Fruit fly (Drosophila melanogaster) whole organism, adult: ENCODE measurements around the gene CG32391.

ENCODE experiments used
- CG11617 ChIP-seq: fragments of 200-800 bp; sonication (Bioruptor generic); optimal IDR thresholded peaks from 2 replicates; lab custom pipeline; 2017; ENCODE audit warnings: mild to moderate bottlenecking, missing biosample characterization, missing genetic modification reagents, missing genetic modification characterization
- CG12768 ChIP-seq: fragments of 200-800 bp; sonication (Bioruptor generic); optimal IDR thresholded peaks from 2 replicates; lab custom pipeline; 2017; ENCODE audit warnings: missing biosample characterization, missing genetic modification characterization, mild to moderate bottlenecking, moderate library complexity, missing genetic modification reagents
- CG14711 ChIP-seq: fragments of 200-800 bp; sonication (Bioruptor generic); optimal IDR thresholded peaks from 2 replicates; lab custom pipeline; 2018; ENCODE audit warnings: missing biosample characterization, mild to moderate bottlenecking, missing genetic modification characterization, moderate library complexity
- CG1620 ChIP-seq: fragments of 200-800 bp; sonication (Bioruptor generic); optimal IDR thresholded peaks from 2 replicates; lab custom pipeline; 2016; ENCODE audit warnings: missing biosample characterization, missing genetic modification characterization
- CG33017 ChIP-seq: fragments of 200-800 bp; sonication (Bioruptor generic); optimal IDR thresholded peaks from 2 replicates; lab custom pipeline; 2018; ENCODE audit warnings: missing biosample characterization, mild to moderate bottlenecking, missing genetic modification characterization, moderate library complexity
- CG5204 ChIP-seq: fragments of 200-800 bp; sonication (Bioruptor generic); optimal IDR thresholded peaks from 2 replicates; lab custom pipeline; 2016; ENCODE audit warnings: missing biosample characterization, missing genetic modification characterization
- CG7045 ChIP-seq: fragments of 200-800 bp; sonication (Bioruptor generic); optimal IDR thresholded peaks from 2 replicates; lab custom pipeline; 2017; ENCODE audit warnings: missing biosample characterization, mild to moderate bottlenecking, missing genetic modification characterization
- CG7101 ChIP-seq: fragments of 200-800 bp; sonication (Bioruptor generic); optimal IDR thresholded peaks from 2 replicates; lab custom pipeline; 2018; ENCODE audit warnings: missing biosample characterization, mild to moderate bottlenecking, missing genetic modification characterization, moderate library complexity
- Clk ChIP-seq: fragments of 200-800 bp; sonication (Bioruptor generic); optimal IDR thresholded peaks from 2 replicates; lab custom pipeline; 2017; ENCODE audit warnings: missing biosample characterization, missing genetic modification characterization
- Crg-1 ChIP-seq: fragments of 200-800 bp; sonication (Bioruptor generic); optimal IDR thresholded peaks from 2 replicates; lab custom pipeline; 2016; ENCODE audit warnings: missing biosample characterization, missing genetic modification characterization
- Hr96 ChIP-seq: fragments of 200-800 bp; sonication (Bioruptor generic); optimal IDR thresholded peaks from 2 replicates; lab custom pipeline; 2016; ENCODE audit warnings: missing biosample characterization, missing genetic modification characterization
- Mnt ChIP-seq: fragments of 200-800 bp; sonication (Bioruptor generic); optimal IDR thresholded peaks from 2 replicates; lab custom pipeline; 2016; ENCODE audit warnings: missing biosample characterization, mild to moderate bottlenecking, missing genetic modification characterization
- bab1 ChIP-seq: fragments of 200-800 bp; sonication (Bioruptor generic); optimal IDR thresholded peaks from 3 replicates; lab custom pipeline; 2019; ENCODE audit warnings: missing biosample characterization, mild to moderate bottlenecking, missing genetic modification characterization, moderate library complexity
- cic ChIP-seq: fragments of 200-800 bp; sonication (Bioruptor generic); optimal IDR thresholded peaks from 2 replicates; lab custom pipeline; 2017; ENCODE audit warnings: missing biosample characterization, mild to moderate bottlenecking, missing genetic modification characterization, moderate library complexity
- cnc ChIP-seq, 2 experiments: fragments of >200 bp; optimal IDR thresholded peaks; 2 replicates each; lab custom pipeline; 2017
- kay ChIP-seq: fragments of 200-800 bp; sonication (Bioruptor generic); peaks from one replicate; lab custom pipeline; 2016; ENCODE audit warnings: missing biosample characterization, missing genetic modification characterization, borderline replicate concordance
- ovo ChIP-seq: fragments of 200-800 bp; sonication (Bioruptor generic); optimal IDR thresholded peaks from 2 replicates; lab custom pipeline; 2016; ENCODE audit warnings: missing biosample characterization, missing genetic modification characterization
- pad ChIP-seq: fragments of 200-800 bp; sonication (Bioruptor generic); optimal IDR thresholded peaks from 3 replicates; lab custom pipeline; 2017; ENCODE audit warnings: missing biosample characterization, missing genetic modification characterization, mild to moderate bottlenecking, moderate library complexity, missing genetic modification reagents
- tj ChIP-seq: fragments of 200-800 bp; sonication (Bioruptor generic); optimal IDR thresholded peaks from 3 replicates; lab custom pipeline; 2017; ENCODE audit warnings: missing biosample characterization, mild to moderate bottlenecking, missing genetic modification characterization, moderate library complexity
- toe ChIP-seq: fragments of 200-800 bp; sonication (Bioruptor generic); optimal IDR thresholded peaks from 2 replicates; lab custom pipeline; 2016; ENCODE audit warnings: missing biosample characterization, missing genetic modification characterization

Gene CG32391

dm6 chr3L:7086558-7087059, 17.6 kb upstream of the CG32391 start, which contains the start of gene Cpr65Ea:
Cpr65Ea (minus strand) TSS chr3L:7086608.
- no peak for TF ChIP-seq Mnt (GFP tag; lab: Kevin White, UChicago)
- TF ChIP-seq CG33017 (tag; lab: Kevin White, UChicago), result no peak
- TF ChIP-seq cnc (optimal IDR thresholded peaks at IDR 0.05; lab: Kevin White, UChicago), result no peak
- TF ChIP-seq ovo, result no peak
- TF ChIP-seq kay, result no peak
- TF ChIP-seq CG14711 (tag; lab: Kevin White, UChicago), result no peak
- TF ChIP-seq toe (GFP tag; lab: Kevin White, UChicago), result no peak
- no peak for TF ChIP-seq CG5204
- no peak for TF ChIP-seq CG1620 (GFP tag; lab: Kevin White, UChicago)
- TF ChIP-seq CG11617 (GFP tag; lab: Kevin White, UChicago), result no peak
- no peak for TF ChIP-seq CG12768 (GFP tag; lab: Kevin White, UChicago)
- no peak for TF ChIP-seq CG7101 (tag; lab: Kevin White, UChicago)
- TF ChIP-seq Crg-1 (GFP tag; lab: Kevin White, UChicago), result no peak
- no peak for TF ChIP-seq CG7045
- TF ChIP-seq cic (GFP tag; lab: Kevin White, UChicago), result no peak

DNA sequence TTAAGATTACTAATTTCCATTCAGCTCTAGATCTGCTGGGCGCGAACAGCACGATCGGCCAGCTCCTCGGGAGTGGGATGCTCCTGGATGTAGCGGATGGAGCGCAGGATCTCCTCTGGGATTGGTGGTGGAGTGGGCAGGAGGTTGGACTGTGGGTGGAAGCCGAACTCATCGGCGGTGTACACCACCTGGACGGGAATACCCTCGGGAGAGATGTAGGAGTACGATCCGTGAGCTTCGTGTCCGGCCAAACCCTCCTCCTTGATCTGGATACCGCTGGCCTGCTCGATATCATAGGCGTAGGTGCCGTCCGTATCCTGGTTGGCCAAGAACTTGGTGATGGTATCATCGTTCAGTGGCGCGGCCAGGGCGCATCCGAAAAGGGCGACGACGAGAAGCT, 17.1 kb upstream of the CG32391 start:
- TF ChIP-seq Crg-1 (GFP tag; lab: Kevin White, UChicago) (no peak), CG5204 (no peak), CG14711 (tag; lab: Kevin White, UChicago) (no peak), CG11617 (GFP tag; lab: Kevin White, UChicago) (no peak), kay (no peak), cic (GFP tag; lab: Kevin White, UChicago) (no peak)

- TF ChIP-seq cnc (optimal IDR thresholded peaks at IDR 0.05; lab: Kevin White, UChicago) (no peak), ovo (no peak), CG1620 (GFP tag; lab: Kevin White, UChicago) (no peak), CG12768 (GFP tag; lab: Kevin White, UChicago) (no peak), bab1 (GFP tag; lab: Kevin White, UChicago) (no peak), Crg-1 (GFP tag; lab: Kevin White, UChicago) (no peak), kay (no peak), cic (GFP tag; lab: Kevin White, UChicago) (no peak), toe (GFP tag; lab: Kevin White, UChicago) (no peak), CG33017 (tag; lab: Kevin White, UChicago) (no peak), pad (GFP tag; lab: Kevin White, UChicago) (no peak), CG5204 (no peak), CG14711 (tag; lab: Kevin White, UChicago) (no peak), CG7045 (no peak), CG7101 (tag; lab: Kevin White, UChicago) (no peak), Clk (GFP tag; lab: Kevin White, UChicago) (no peak), Hr96 (GFP tag; lab: Kevin White, UChicago) (no peak), tj (GFP tag; lab: Kevin White, UChicago) (no peak), Mnt (GFP tag; lab: Kevin White, UChicago) (no peak), CG11617 (GFP tag; lab: Kevin White, UChicago) (no peak)
These were observed 13.2 kb upstream of the CG32391 start for dm6 chr3L:7082168-7082567.

dm6 chr3L:7077258-7077657, 8.3 kb upstream of the CG32391 start, which contains the start of gene CG8641:
CG8641 (minus strand) TSS chr3L:7077462.
- TF ChIP-seq CG33017 (tag; lab: Kevin White, UChicago) (no peak), cic (GFP tag; lab: Kevin White, UChicago) (no peak), CG7101 (tag; lab: Kevin White, UChicago) (no peak), Mnt (GFP tag; lab: Kevin White, UChicago) (no peak), Crg-1 (GFP tag; lab: Kevin White, UChicago) (no peak)

DNA sequence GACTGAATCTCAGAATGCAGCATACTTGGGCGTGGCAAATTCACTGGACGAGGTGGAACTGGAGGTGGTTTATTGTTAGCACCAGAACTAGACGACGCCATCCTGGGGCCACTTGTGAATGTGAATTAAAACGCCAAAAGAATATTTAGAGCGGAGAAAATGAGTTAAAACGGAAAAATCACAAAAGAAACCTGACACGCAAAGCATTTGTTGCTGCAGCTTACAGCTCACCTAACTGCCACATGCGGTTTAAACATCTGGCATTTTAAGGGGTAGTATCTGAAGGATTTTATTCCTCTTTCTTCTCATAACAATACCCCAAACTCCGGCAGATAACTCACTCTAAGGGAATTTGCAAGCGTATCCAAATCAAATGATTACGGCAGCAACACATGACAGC, 6.1 kb upstream of the CG32391 start, which contains the start of gene CG34030:
Gene CG34030 (minus strand): TSS at position 101 of the 400 bp plus-strand sequence.
- TF ChIP-seq pad (GFP tag; lab: Kevin White, UChicago), result no peak
- TF ChIP-seq tj (GFP tag; lab: Kevin White, UChicago), result no peak
- no peak for TF ChIP-seq bab1 (GFP tag; lab: Kevin White, UChicago)
- TF ChIP-seq CG1620 (GFP tag; lab: Kevin White, UChicago), result no peak
- TF ChIP-seq CG5204, result no peak
- no peak for TF ChIP-seq CG11617 (GFP tag; lab: Kevin White, UChicago)
- no peak for TF ChIP-seq Hr96 (GFP tag; lab: Kevin White, UChicago)

DNA sequence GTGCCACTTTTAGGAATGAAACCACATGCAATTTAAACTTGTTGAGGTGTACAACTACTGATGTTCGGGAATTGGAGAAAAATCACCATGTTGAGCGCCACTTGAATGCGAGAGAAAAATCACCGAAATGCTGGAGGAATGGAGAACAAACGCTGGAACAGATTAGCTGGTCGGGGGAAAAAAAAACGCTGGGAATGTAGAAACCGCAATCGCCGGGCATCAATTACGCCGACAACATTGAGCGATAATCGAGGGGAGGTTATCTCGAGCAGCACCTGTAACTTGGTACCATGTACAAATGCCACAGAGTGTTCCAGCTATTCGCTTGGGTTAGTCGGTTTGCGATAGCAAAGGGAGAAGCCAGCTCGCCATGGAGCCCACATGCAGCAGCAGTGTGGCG, 3.0 kb downstream of the CG32391 start, which contains the start of gene CG14823:
Gene CG14823 (plus strand): TSS at position 301 of the 400 bp plus-strand sequence.
- TF ChIP-seq CG1620 (GFP tag; lab: Kevin White, UChicago), result no peak
- TF ChIP-seq Crg-1 (GFP tag; lab: Kevin White, UChicago), result no peak
- TF ChIP-seq CG7045, result no peak
- no peak for TF ChIP-seq CG33017 (tag; lab: Kevin White, UChicago)
- TF ChIP-seq tj (GFP tag; lab: Kevin White, UChicago), result no peak
- TF ChIP-seq CG5204, result no peak
- TF ChIP-seq Hr96 (GFP tag; lab: Kevin White, UChicago), result no peak
- TF ChIP-seq Clk (GFP tag; lab: Kevin White, UChicago), result no peak
- TF ChIP-seq toe (GFP tag; lab: Kevin White, UChicago), result no peak
- no peak for TF ChIP-seq CG11617 (GFP tag; lab: Kevin White, UChicago)
- TF ChIP-seq CG7101 (tag; lab: Kevin White, UChicago), result no peak
- no peak for TF ChIP-seq CG14711 (tag; lab: Kevin White, UChicago)
